Worm (Caenorhabditis elegans) whole organism, L1 larva: Measurements from ENCODE around the gene mec-3.
A peak's percentile ranks its signal among the peaks of the same experiment; 100 is the strongest.

Source experiments
- C16A3.4 ChIP-seq: fragments of 150-350 bp; optimal IDR thresholded peaks from 2 replicates; lab custom pipeline; 2014; ENCODE audit warnings: missing biosample characterization, missing genetic modification characterization
- C34B4.2 ChIP-seq: sonication (generic microtip); optimal IDR thresholded peaks from 2 replicates; lab custom pipeline; 2017; ENCODE audit warnings: mild to moderate bottlenecking, missing genetic modification characterization, missing compliant biosample characterization
- aha-1 ChIP-seq: fragments of 150-350 bp; optimal IDR thresholded peaks from 2 replicates; lab custom pipeline; 2014; ENCODE audit warnings: missing biosample characterization, missing genetic modification characterization
- alr-1 ChIP-seq: fragments of 200-800 bp; sonication (Bioruptor generic); optimal IDR thresholded peaks from 2 replicates; lab custom pipeline; 2018; ENCODE audit warnings: borderline replicate concordance, mild to moderate bottlenecking, missing genetic modification characterization, missing compliant biosample characterization
- ama-1 ChIP-seq: fragments of 150-350 bp; optimal IDR thresholded peaks from 2 replicates; lab custom pipeline; 2014
- ceh-63 ChIP-seq: fragments of 200-800 bp; sonication (Bioruptor generic); optimal IDR thresholded peaks from 2 replicates; lab custom pipeline; 2018; ENCODE audit warnings: mild to moderate bottlenecking, missing genetic modification characterization, missing compliant biosample characterization
- ceh-82 ChIP-seq, 3 experiments: fragments of 150-350 bp in 1 of 3; sonication (generic microtip) in 2 of 3; optimal IDR thresholded peaks; 2 replicates each; lab custom pipeline; 2014 to 2017; ENCODE audit warnings: missing biosample characterization in 3 of 3, missing genetic modification characterization in 3 of 3
- ceh-88 ChIP-seq: fragments of 200-800 bp; sonication (Bioruptor generic); IDR thresholded peaks from 2 replicates; pipeline ENCODE4 v1.3.6; 2022; ENCODE audit warnings: missing genetic modification characterization, missing compliant biosample characterization
- ceh-90 ChIP-seq: sonication (generic microtip); optimal IDR thresholded peaks from 2 replicates; lab custom pipeline; 2016; ENCODE audit warnings: missing genetic modification characterization, missing compliant biosample characterization
- dpl-1 ChIP-seq, 3 experiments: fragments of 150-350 bp in 2 of 3; sonication (generic microtip) in 1 of 3; optimal IDR thresholded peaks; 2 replicates each; lab custom pipeline; 2014 to 2017; ENCODE audit warnings: missing biosample characterization in 3 of 3, missing genetic modification characterization in 3 of 3, missing genetic modification reagents in 3 of 3
- efl-1 ChIP-seq, 4 experiments: fragments of 150-350 bp; optimal IDR thresholded peaks in 3 of 4; peaks in 1 of 4; 1 replicate in 1 of 4; 2 replicates in 3 of 4; lab custom pipeline; 2014; ENCODE audit warnings: missing biosample characterization in 2 of 4, missing genetic modification characterization in 2 of 4, missing genetic modification reagents in 2 of 4
- efl-3 ChIP-seq: fragments of 200-800 bp; sonication (Bioruptor generic); optimal IDR thresholded peaks from 2 replicates; lab custom pipeline; 2018; ENCODE audit warnings: mild to moderate bottlenecking, missing genetic modification characterization, missing compliant biosample characterization
- egl-13 ChIP-seq: sonication (generic microtip); optimal IDR thresholded peaks from 2 replicates; lab custom pipeline; 2016; ENCODE audit warnings: missing genotype, missing genetic modification reagents, missing genetic modification characterization, missing compliant biosample characterization
- egl-27 ChIP-seq, 2 experiments: fragments of 150-350 bp in 1 of 2; sonication (generic microtip); optimal IDR thresholded peaks; 3 replicates each; lab custom pipeline; 2017 to 2018; ENCODE audit warnings: missing biosample characterization in 2 of 2, missing genetic modification characterization in 2 of 2, missing genetic modification reagents in 2 of 2
- elt-2 ChIP-seq: sonication (generic microtip); optimal IDR thresholded peaks from 2 replicates; lab custom pipeline; 2016; ENCODE audit warnings: missing genetic modification characterization, mild to moderate bottlenecking, inconsistent platforms, missing compliant biosample characterization, missing genetic modification reagents
- ets-5 ChIP-seq: fragments of 200-800 bp; sonication (Bioruptor generic); IDR thresholded peaks from 2 replicates; pipeline ENCODE4 v1.3.6; 2022; ENCODE audit warnings: missing genetic modification characterization, missing compliant biosample characterization
- fkh-4 ChIP-seq: sonication (generic microtip); optimal IDR thresholded peaks from 2 replicates; lab custom pipeline; 2016; ENCODE audit warnings: missing compliant biosample characterization, missing genetic modification characterization, borderline replicate concordance
- fkh-8 ChIP-seq: sonication (generic microtip); optimal IDR thresholded peaks from 2 replicates; lab custom pipeline; 2016; ENCODE audit warnings: mild to moderate bottlenecking, missing genetic modification characterization, missing compliant biosample characterization
- fos-1 ChIP-seq: fragments of 150-350 bp; optimal IDR thresholded peaks from 2 replicates; lab custom pipeline; 2014; ENCODE audit warnings: missing biosample characterization, missing genetic modification characterization
- grh-1 ChIP-seq: fragments of 200-800 bp; sonication (Bioruptor generic); IDR thresholded peaks from 2 replicates; pipeline ENCODE4 v1.3.6; 2022; ENCODE audit warnings: missing genetic modification reagents, missing genetic modification characterization, missing compliant biosample characterization
- hlh-4 ChIP-seq: sonication (generic microtip); optimal IDR thresholded peaks from 2 replicates; lab custom pipeline; 2016; ENCODE audit warnings: mild to moderate bottlenecking, missing genetic modification characterization, missing compliant biosample characterization
- irx-1 ChIP-seq: sonication (generic microtip); optimal IDR thresholded peaks from 2 replicates; lab custom pipeline; 2016; ENCODE audit warnings: missing genetic modification characterization, missing compliant biosample characterization
- isw-1 ChIP-seq: fragments of 200-800 bp; sonication (Bioruptor generic); IDR thresholded peaks from 2 replicates; pipeline ENCODE4 v1.3.6; 2022; ENCODE audit warnings: missing genetic modification characterization, missing compliant biosample characterization
- lin-14 ChIP-seq: fragments of 200-800 bp; sonication (Bioruptor generic); optimal IDR thresholded peaks from 2 replicates; lab custom pipeline; 2018; ENCODE audit warnings: mild to moderate bottlenecking, missing genetic modification characterization, moderate library complexity, missing compliant biosample characterization
- lin-15B ChIP-seq: fragments of 150-350 bp; sonication (generic microtip); optimal IDR thresholded peaks from 3 replicates; lab custom pipeline; 2014; ENCODE audit warnings: missing biosample characterization, missing genetic modification characterization
- lin-35 ChIP-seq, 2 experiments: fragments of 150-350 bp; optimal IDR thresholded peaks; 2 replicates each; lab custom pipeline; 2014; ENCODE audit warnings: missing biosample characterization in 2 of 2, missing genetic modification characterization in 2 of 2, missing genetic modification reagents in 2 of 2
- lin-39 ChIP-seq: fragments of 150-350 bp; optimal IDR thresholded peaks from 2 replicates; lab custom pipeline; 2014; ENCODE audit warnings: missing biosample characterization, missing genetic modification reagents, missing genetic modification characterization
- lir-3 ChIP-seq: sonication (generic microtip); optimal IDR thresholded peaks from 2 replicates; lab custom pipeline; 2016; ENCODE audit warnings: mild to moderate bottlenecking, missing genetic modification characterization, moderate library complexity, missing compliant biosample characterization; ENCODE audit not compliant: poor library complexity
- mep-1 ChIP-seq: fragments of 150-350 bp; optimal IDR thresholded peaks from 2 replicates; lab custom pipeline; 2014; ENCODE audit warnings: missing biosample characterization, missing genetic modification characterization
- nhr-11 ChIP-seq: fragments of 150-350 bp; optimal IDR thresholded peaks from 2 replicates; lab custom pipeline; 2014; ENCODE audit warnings: missing biosample characterization, missing genetic modification characterization
- nhr-19 ChIP-seq: fragments of 200-800 bp; sonication (Bioruptor generic); conservative IDR thresholded peaks from 2 replicates; pipeline ENCODE4 v1.3.6; 2022; ENCODE audit warnings: missing genetic modification characterization, missing compliant biosample characterization
- nhr-237 ChIP-seq: fragments of 150-350 bp; optimal IDR thresholded peaks from 2 replicates; lab custom pipeline; 2014; ENCODE audit warnings: missing biosample characterization, missing genetic modification characterization
- nhr-47 ChIP-seq: sonication (generic microtip); optimal IDR thresholded peaks from 2 replicates; lab custom pipeline; 2016; ENCODE audit warnings: mild to moderate bottlenecking, missing genetic modification characterization, moderate library complexity, missing compliant biosample characterization
- nhr-71 ChIP-seq: sonication (generic microtip); optimal IDR thresholded peaks from 2 replicates; lab custom pipeline; 2016; ENCODE audit warnings: mild to moderate bottlenecking, missing genetic modification characterization, moderate library complexity, missing compliant biosample characterization
- nhr-76 ChIP-seq: sonication (generic microtip); optimal IDR thresholded peaks from 2 replicates; lab custom pipeline; 2017; ENCODE audit warnings: missing biosample characterization, missing genetic modification characterization
- nhr-77 ChIP-seq: fragments of 150-350 bp; optimal IDR thresholded peaks from 2 replicates; lab custom pipeline; 2014; ENCODE audit warnings: missing biosample characterization, missing genetic modification characterization
- nhr-85 ChIP-seq: sonication (generic microtip); peaks from one replicate; lab custom pipeline; 2016; ENCODE audit warnings: missing genetic modification characterization, inconsistent platforms, missing compliant biosample characterization
- pag-3 ChIP-seq: sonication (generic microtip); optimal IDR thresholded peaks from 2 replicates; lab custom pipeline; 2017; ENCODE audit warnings: missing genetic modification characterization, mild to moderate bottlenecking, missing compliant biosample characterization, antibody characterized with exemption, borderline replicate concordance; ENCODE audit not compliant: insufficient read depth
- pax-3 ChIP-seq: fragments of 200-800 bp; sonication (Bioruptor generic); optimal IDR thresholded peaks from 2 replicates; lab custom pipeline; 2018; ENCODE audit warnings: mild to moderate bottlenecking, missing genetic modification characterization, moderate library complexity, missing compliant biosample characterization
- snpc-4 ChIP-seq: fragments of 150-350 bp; optimal IDR thresholded peaks from 2 replicates; lab custom pipeline; 2014; ENCODE audit warnings: missing biosample characterization, missing genetic modification characterization
- snu-23 ChIP-seq: sonication (generic microtip); optimal IDR thresholded peaks from 2 replicates; lab custom pipeline; 2016; ENCODE audit warnings: missing genetic modification characterization, missing compliant biosample characterization
- sox-4 ChIP-seq: sonication (generic microtip); optimal IDR thresholded peaks from 2 replicates; lab custom pipeline; 2016; ENCODE audit warnings: missing genetic modification characterization, missing compliant biosample characterization
- sptf-1 ChIP-seq: fragments of 150-350 bp; optimal IDR thresholded peaks from 2 replicates; lab custom pipeline; 2014; ENCODE audit warnings: missing biosample characterization, missing genetic modification characterization
- sup-37 ChIP-seq: fragments of 200-800 bp; sonication (Bioruptor generic); optimal IDR thresholded peaks from 2 replicates; lab custom pipeline; 2018; ENCODE audit warnings: mild to moderate bottlenecking, missing genetic modification characterization, missing compliant biosample characterization
- tbx-2 ChIP-seq: sonication (generic microtip); optimal IDR thresholded peaks from 2 replicates; lab custom pipeline; 2016; ENCODE audit warnings: missing genetic modification characterization, missing compliant biosample characterization
- tlp-1 ChIP-seq: fragments of 150-350 bp; optimal IDR thresholded peaks from 2 replicates; lab custom pipeline; 2014; ENCODE audit warnings: missing biosample characterization, missing genetic modification characterization
- unc-98 ChIP-seq: fragments of 200-800 bp; sonication (Bioruptor generic); IDR thresholded peaks from 2 replicates; pipeline ENCODE4 v1.3.6; 2022; ENCODE audit warnings: missing genetic modification characterization, missing compliant biosample characterization
- zip-4 ChIP-seq: fragments of 200-800 bp; sonication (Bioruptor generic); optimal IDR thresholded peaks from 2 replicates; lab custom pipeline; 2018; ENCODE audit warnings: mild to moderate bottlenecking, missing genetic modification characterization, moderate library complexity, missing compliant biosample characterization
- ztf-4 ChIP-seq: fragments of 150-350 bp; optimal IDR thresholded peaks from 2 replicates; lab custom pipeline; 2014; ENCODE audit warnings: missing biosample characterization, missing genetic modification characterization

The mec-3 gene

ce11 chrIV:10503750-10504232 lies 42.1 kb upstream of the mec-3 start (continued):
- TF ChIP-seq ceh-82 (tag; optimal IDR thresholded peaks at IDR 0.05; lab: Kevin White, UChicago), result peak in 2 of 3 experiments; percentile 18 to 74
- no peak for TF ChIP-seq zip-4 (GFP tag; lab: Kevin White, UChicago)
- no peak for TF ChIP-seq lin-15B (tag; lab: Kevin White, UChicago)
- TF ChIP-seq dpl-1 (GFP tag; optimal IDR thresholded peaks at IDR 0.05; lab: Kevin White, UChicago), result no peak
- no peak for TF ChIP-seq unc-98 (GFP tag; lab: Robert Waterston, UW)
- TF ChIP-seq fkh-8 (tag; lab: Kevin White, UChicago), result peak; percentile 91
- TF ChIP-seq pax-3 (tag; lab: Kevin White, UChicago), result peak; percentile 41
- no peak for TF ChIP-seq hlh-4 (tag; lab: Kevin White, UChicago)
- TF ChIP-seq tbx-2 (tag; lab: Kevin White, UChicago), result peak; percentile 71
- TF ChIP-seq nhr-19 (GFP tag; lab: Robert Waterston, UW), result peak; percentile 47; the same call in 1 of the 2 replicates
- peak; percentile 16 for TF ChIP-seq C16A3.4 (tag; lab: Kevin White, UChicago)
- TF ChIP-seq nhr-237 (tag; lab: Kevin White, UChicago), result no peak
- peak; percentile 70 for TF ChIP-seq mep-1 (tag; lab: Kevin White, UChicago)
- TF ChIP-seq fos-1, result peak; percentile 59
- TF ChIP-seq sox-4 (tag; lab: Kevin White, UChicago), result no peak
- TF ChIP-seq ceh-63 (GFP tag; lab: Kevin White, UChicago), result no peak
- peak; percentile 30 to 35 for TF ChIP-seq lin-35 (GFP tag; optimal IDR thresholded peaks at IDR 0.05; lab: Kevin White, UChicago)
- TF ChIP-seq efl-3 (GFP tag; lab: Kevin White, UChicago), result no peak
- TF ChIP-seq snu-23 (GFP tag; lab: Kevin White, UChicago), result peak; percentile 76
- 0 out of 2 replicates have a peak, but pooled peaks have one; percentile 21 for TF ChIP-seq ceh-88 (GFP tag; lab: Robert Waterston, UW)
- peak; percentile 71 for TF ChIP-seq egl-13 (tag; lab: Kevin White, UChicago)
- TF ChIP-seq sup-37 (GFP tag; lab: Kevin White, UChicago), result no peak
- peak; percentile 88 for TF ChIP-seq nhr-71 (tag; lab: Kevin White, UChicago)
- TF ChIP-seq lir-3 (tag; lab: Kevin White, UChicago), result peak; percentile 14
- no peak for TF ChIP-seq nhr-85 (tag; lab: Kevin White, UChicago)
- no peak for TF ChIP-seq snpc-4
- no peak for TF ChIP-seq lin-39 (tag; lab: Kevin White, UChicago)
- TF ChIP-seq fkh-4 (tag; lab: Kevin White, UChicago), result no peak
- TF ChIP-seq ceh-90 (tag; lab: Kevin White, UChicago), result no peak
- TF ChIP-seq ztf-4 (tag; lab: Kevin White, UChicago), result peak; percentile 39
- no peak for TF ChIP-seq tlp-1
- no peak for TF ChIP-seq elt-2
- no peak for TF ChIP-seq nhr-11 (tag; lab: Kevin White, UChicago)
- no peak for TF ChIP-seq aha-1 (tag; lab: Kevin White, UChicago)
- TF ChIP-seq isw-1 (GFP tag; lab: Robert Waterston, UW), result peak; percentile 43
- TF ChIP-seq irx-1, result peak; percentile 36

- TF ChIP-seq nhr-76 (tag; lab: Kevin White, UChicago) (no peak), ceh-90 (tag; lab: Kevin White, UChicago) (no peak), ceh-63 (GFP tag; lab: Kevin White, UChicago) (no peak), nhr-77 (tag; lab: Kevin White, UChicago) (peak; percentile 68), pax-3 (tag; lab: Kevin White, UChicago) (peak; percentile 48), sptf-1 (no peak), egl-27 (tag; optimal IDR thresholded peaks at IDR 0.05; lab: Kevin White, UChicago) (no peak), lin-14 (GFP tag; lab: Kevin White, UChicago) (peak; percentile 75), sup-37 (GFP tag; lab: Kevin White, UChicago) (no peak), nhr-47 (tag; lab: Kevin White, UChicago) (no peak), nhr-237 (tag; lab: Kevin White, UChicago) (peak; percentile 6), efl-1 (optimal IDR thresholded peaks at IDR 0.05; lab: Kevin White, UChicago) (peak; percentile 20 to 36), efl-1 (GFP tag; optimal IDR thresholded peaks at IDR 0.05 in 1 of 2; lab: Kevin White, UChicago) (peak in 1 of 2 experiments; percentile 38), nhr-19 (GFP tag; lab: Robert Waterston, UW) (peak; percentile 50), tbx-2 (tag; lab: Kevin White, UChicago) (no peak), fos-1 (no peak), grh-1 (GFP tag; lab: Robert Waterston, UW) (no peak), snu-23 (GFP tag; lab: Kevin White, UChicago) (peak; percentile 47), pag-3 (tag; lab: Kevin White, UChicago) (no peak), C34B4.2 (tag; lab: Kevin White, UChicago) (no peak), ets-5 (GFP tag; lab: Robert Waterston, UW) (no peak), ceh-88 (GFP tag; lab: Robert Waterston, UW) (no peak), alr-1 (tag; lab: Kevin White, UChicago) (no peak), ama-1 (lab: Kevin White, UChicago) (peak; percentile 8), ztf-4 (tag; lab: Kevin White, UChicago) (peak; percentile 23), lin-39 (tag; lab: Kevin White, UChicago) (no peak)
Observed at ce11 chrIV:10502345-10502744, 40.7 kb upstream of the mec-3 start.
